Worm (Caenorhabditis elegans): Measurements from ENCODE around the gene ubxn-2.

The ubxn-2 gene

ce11 chrIV:2709590-2710201, 15.9 kb downstream of the ubxn-2 start (continued):
- no peak for TF ChIP-seq mes-2 (tag; optimal IDR thresholded peaks at IDR 0.05; ENCODE audit: poor library complexity, severe bottlenecking)
- TF ChIP-seq dmd-8 (GFP tag; IDR thresholded peaks at IDR 0.05): 0 out of 2 replicates have a peak, but pooled peaks have one; percentile 63
- TF ChIP-seq cey-2 (tag; optimal IDR thresholded peaks at IDR 0.05; ENCODE audit: borderline replicate concordance, insufficient read depth): no peak
- 0 out of 2 replicates have a peak, but pooled peaks have one; percentile 23 for TF ChIP-seq dmd-9 (GFP tag; IDR thresholded peaks at IDR 0.05)

- TF ChIP-seq lin-15B (tag; optimal IDR thresholded peaks at IDR 0.05) (peak; percentile 19), hif-1 (tag; optimal IDR thresholded peaks at IDR 0.05) (peak; percentile 72 to 99), F44E2.7 (GFP tag; IDR thresholded peaks at IDR 0.05) (no peak), hlh-11 (tag; optimal IDR thresholded peaks at IDR 0.05) (peak; percentile 99), attf-4 (tag; optimal IDR thresholded peaks at IDR 0.05) (no peak), mep-1 (tag; optimal IDR thresholded peaks at IDR 0.05) (peak; percentile 91), dmd-6 (GFP tag; IDR thresholded peaks at IDR 0.05) (peak; percentile 78), ZK337.2 (GFP tag; IDR thresholded peaks at IDR 0.05) (peak; percentile 52; the same call in 1 of the 2 replicates), dmd-8 (GFP tag; IDR thresholded peaks at IDR 0.05) (no peak), daf-19 (GFP tag; conservative IDR thresholded peaks at IDR 0.05) (no peak), aha-1 (tag) (peak; percentile 94), nhr-48 (tag; optimal IDR thresholded peaks at IDR 0.05) (peak; percentile 51), set-16 (GFP tag; IDR thresholded peaks at IDR 0.05) (peak; percentile 93), T20F7.1 (GFP tag; optimal IDR thresholded peaks at IDR 0.05) (peak; percentile 35), Y75B8A.6 (GFP tag; IDR thresholded peaks at IDR 0.05) (no peak), nhr-11 (tag; optimal IDR thresholded peaks at IDR 0.05) (peak; percentile 40), ZK546.5 (tag; optimal IDR thresholded peaks at IDR 0.05) (no peak), jun-1 (tag; optimal IDR thresholded peaks at IDR 0.05) (peak; percentile 3), dpl-1 (GFP tag; optimal IDR thresholded peaks at IDR 0.05) (peak; percentile 59), lsy-2 (tag; optimal IDR thresholded peaks at IDR 0.05) (peak; percentile 55 to 86), php-3 (GFP tag; IDR thresholded peaks at IDR 0.05) (peak; percentile 54; the same call in 1 of the 2 replicates), D1046.2 (GFP tag; IDR thresholded peaks at IDR 0.05) (no peak), ces-1 (GFP tag; optimal IDR thresholded peaks at IDR 0.05) (no peak), zfp-2 (tag; optimal IDR thresholded peaks at IDR 0.05) (peak; percentile 23), ceh-62 (tag; optimal IDR thresholded peaks at IDR 0.05) (no peak), mes-2 (tag; optimal IDR thresholded peaks at IDR 0.05; ENCODE audit: poor library complexity, severe bottlenecking) (peak; percentile 79), lim-7 (GFP tag; IDR thresholded peaks at IDR 0.05) (0 out of 2 replicates have a peak, but pooled peaks have one; percentile 41), nhr-102 (tag; optimal IDR thresholded peaks at IDR 0.05) (peak; percentile 53), T26A8.4 (GFP tag; IDR thresholded peaks at IDR 0.05) (peak; percentile 62), duxl-1 (tag; optimal IDR thresholded peaks at IDR 0.05; ENCODE audit: poor library complexity) (peak; percentile 75), fkh-10 (GFP tag; optimal IDR thresholded peaks at IDR 0.05) (peak; percentile 51), egl-43 (GFP tag; IDR thresholded peaks at IDR 0.05) (peak; percentile 78), hmg-1.1 (GFP tag; IDR thresholded peaks at IDR 0.05) (peak; percentile 96), ama-1 (optimal IDR thresholded peaks at IDR 0.05) (peak; percentile 93), spr-1 (tag; optimal IDR thresholded peaks at IDR 0.05) (peak; percentile 83), spr-3 (GFP tag; optimal IDR thresholded peaks at IDR 0.05) (no peak), saeg-2 (GFP tag; IDR thresholded peaks at IDR 0.05) (no peak), lin-13 (GFP tag; optimal IDR thresholded peaks at IDR 0.05) (peak; percentile 82), lin-1 (GFP tag; IDR thresholded peaks at IDR 0.05) (peak; percentile 59; the same call in 1 of the 2 replicates), lir-3 (tag; optimal IDR thresholded peaks at IDR 0.05) (no peak), lin-39 (tag; optimal IDR thresholded peaks at IDR 0.05) (no peak), zip-11 (GFP tag; IDR thresholded peaks at IDR 0.05) (no peak), hlh-30 (tag; optimal IDR thresholded peaks at IDR 0.05; ENCODE audit: insufficient read depth) (peak; percentile 100), mdl-1 (tag; optimal IDR thresholded peaks at IDR 0.05) (peak; percentile 86 to 95)
Measured at ce11 chrIV:2708329-2708965, 17.2 kb downstream of the ubxn-2 start.
